Worm (Caenorhabditis elegans) whole organism, L4/young adult: ENCODE data around the gene srlf-17.

ENCODE experiments used
- W03F9.2 ChIP-seq: fragments of 150-350 bp; optimal IDR thresholded peaks from 2 replicates; lab custom pipeline; 2014; ENCODE audit warnings: missing biosample characterization, missing genetic modification characterization
- dao-5 ChIP-seq: sonication (generic microtip); optimal IDR thresholded peaks from 2 replicates; lab custom pipeline; 2016; ENCODE audit warnings: missing genotype, missing genetic modification characterization, moderate library complexity, missing compliant biosample characterization
- him-1 ChIP-seq: sonication (generic microtip); optimal IDR thresholded peaks from 2 replicates; lab custom pipeline; 2016; ENCODE audit warnings: missing genotype, missing genetic modification reagents, missing genetic modification characterization, missing compliant biosample characterization

ce11 chrIV:11126004-11126027 is 23.3 kb upstream of the srlf-17 start, which contains the start of gene swsn-4:
- TF ChIP-seq him-1 (tag; lab: Kevin White, UChicago): no peak
- no peak for TF ChIP-seq W03F9.2 (tag; lab: Kevin White, UChicago)
- TF ChIP-seq dao-5 (tag; lab: Kevin White, UChicago): no peak
